Worm (Caenorhabditis elegans) whole organism, L2 larva: ENCODE data around the gene Y25C1A.8.

Experiments
- peb-1 ChIP-seq: fragments of 150-350 bp; optimal IDR thresholded peaks from 2 replicates; lab custom pipeline; 2014; ENCODE audit warnings: missing biosample characterization, missing genetic modification characterization
- ztf-11 ChIP-seq: sonication (generic microtip); optimal IDR thresholded peaks from 2 replicates; lab custom pipeline; 2017; ENCODE audit warnings: missing biosample characterization, missing genetic modification characterization

- TF ChIP-seq peb-1 (tag; lab: Kevin White, UChicago) (no peak), ztf-11 (no peak)
These were observed 1.7 kb upstream of the Y25C1A.8 start, which contains the start of gene copb-1 for ce11 chrII:3078496-3078895.
